Worm (Caenorhabditis elegans): ENCODE data around the gene Y41C4A.12.
A peak's percentile ranks its signal among the peaks of the same experiment; 100 is the strongest.

The Y41C4A.12 gene

ce11 chrIII:11730312-11730711, 3.8 kb upstream of the Y41C4A.12 start, which contains the start of gene Y41C4A.18:
Y41C4A.18 (plus strand) TSS chrIII:11730612.
- TF ChIP-seq zfp-3 (GFP tag; conservative IDR thresholded peaks at IDR 0.05) (no peak), aha-1 (tag) (peak; percentile 39)

- TF ChIP-seq lin-13 (GFP tag; optimal IDR thresholded peaks at IDR 0.05): no peak
- no peak for TF ChIP-seq tra-1 (GFP tag; IDR thresholded peaks at IDR 0.05)
- peak; percentile 39; the same call in 1 of the 2 replicates for TF ChIP-seq lin-1 (GFP tag; IDR thresholded peaks at IDR 0.05)
- no peak for TF ChIP-seq madf-5 (GFP tag; IDR thresholded peaks at IDR 0.05)
- TF ChIP-seq ztf-7 (tag; optimal IDR thresholded peaks at IDR 0.05): no peak
- TF ChIP-seq nhr-11 (tag; optimal IDR thresholded peaks at IDR 0.05): no peak
- TF ChIP-seq ceh-20 (GFP tag; IDR thresholded peaks at IDR 0.05): no peak
- no peak for TF ChIP-seq daf-8 (GFP tag; IDR thresholded peaks at IDR 0.05)
- TF ChIP-seq ces-1 (GFP tag; optimal IDR thresholded peaks at IDR 0.05): no peak
- no peak for TF ChIP-seq nhr-111 (GFP tag; optimal IDR thresholded peaks at IDR 0.05)
- peak; percentile 43 for TF ChIP-seq dmd-6 (GFP tag; IDR thresholded peaks at IDR 0.05)
- peak; percentile 3 for TF ChIP-seq nhr-28 (tag; optimal IDR thresholded peaks at IDR 0.05)
- TF ChIP-seq set-16 (GFP tag; IDR thresholded peaks at IDR 0.05): no peak
- TF ChIP-seq hlh-30 (tag; optimal IDR thresholded peaks at IDR 0.05; ENCODE audit: insufficient read depth): peak; percentile 68
- no peak for TF ChIP-seq egl-43 (GFP tag; IDR thresholded peaks at IDR 0.05)
- TF ChIP-seq nhr-41 (GFP tag; IDR thresholded peaks at IDR 0.05): peak; percentile 55; the same call in 1 of the 2 replicates
- peak; percentile 17 for TF ChIP-seq hlh-11 (tag; optimal IDR thresholded peaks at IDR 0.05)
- TF ChIP-seq ZK337.2 (GFP tag; IDR thresholded peaks at IDR 0.05): no peak
Observed at ce11 chrIII:11727010-11727409, 520 bp upstream of the Y41C4A.12 start.

ce11 chrIII:11721405-11721804, 5.1 kb downstream of the Y41C4A.12 start, which contains the start of gene Y41C4A.32:
Y41C4A.32 (plus strand) TSS chrIII:11721706.
- TF ChIP-seq lin-38 (GFP tag; IDR thresholded peaks at IDR 0.05) (peak; percentile 29), nhr-25 (tag; optimal IDR thresholded peaks at IDR 0.05; ENCODE audit: borderline replicate concordance, insufficient read depth) (no peak), nhr-28 (tag; optimal IDR thresholded peaks at IDR 0.05) (peak; percentile 9), arid-1 (GFP tag; conservative IDR thresholded peaks at IDR 0.05) (no peak), spr-3 (GFP tag; optimal IDR thresholded peaks at IDR 0.05) (no peak), pha-4 (GFP tag; IDR thresholded peaks at IDR 0.05) (no peak), pha-4 (tag; optimal IDR thresholded peaks at IDR 0.05) (no peak), dpl-1 (GFP tag; optimal IDR thresholded peaks at IDR 0.05) (no peak), daf-12 (tag; optimal IDR thresholded peaks at IDR 0.05) (no peak), ztf-11 (tag; optimal IDR thresholded peaks at IDR 0.05) (no peak), hmg-1.1 (GFP tag; IDR thresholded peaks at IDR 0.05) (0 out of 2 replicates have a peak, but pooled peaks have one; percentile 19), daf-16 (GFP tag; optimal IDR thresholded peaks at IDR 0.05) (no peak), daf-16 (tag; optimal IDR thresholded peaks at IDR 0.05) (no peak), hlh-30 (tag; optimal IDR thresholded peaks at IDR 0.05; ENCODE audit: insufficient read depth) (peak; percentile 43), nhr-77 (tag; optimal IDR thresholded peaks at IDR 0.05) (no peak), F10B5.3 (tag; optimal IDR thresholded peaks at IDR 0.05) (no peak), hlh-11 (tag; optimal IDR thresholded peaks at IDR 0.05) (peak; percentile 7), nhr-111 (GFP tag; optimal IDR thresholded peaks at IDR 0.05) (no peak), ZK546.5 (tag; optimal IDR thresholded peaks at IDR 0.05) (no peak)

ce11 chrIII:11719400-11719875, 7.1 kb downstream of the Y41C4A.12 start, which contains the start of the genes elb-1 and Y41C4A.11:
elb-1 (minus strand) TSS chrIII:11719450.
Y41C4A.11 (plus strand) TSS chrIII:11719860.
- TF ChIP-seq saeg-2 (GFP tag; IDR thresholded peaks at IDR 0.05): no peak
- TF ChIP-seq nhr-28 (tag; optimal IDR thresholded peaks at IDR 0.05): peak; percentile 43
- peak; percentile 97 for TF ChIP-seq lin-38 (GFP tag; IDR thresholded peaks at IDR 0.05)
- peak; percentile 29 for TF ChIP-seq nhr-6 (tag; optimal IDR thresholded peaks at IDR 0.05)
- TF ChIP-seq F37D6.2 (tag; optimal IDR thresholded peaks at IDR 0.05): no peak
- peak; percentile 34 for TF ChIP-seq lin-13 (GFP tag; optimal IDR thresholded peaks at IDR 0.05)
- TF ChIP-seq hlh-30 (tag; optimal IDR thresholded peaks at IDR 0.05; ENCODE audit: insufficient read depth): peak; percentile 69
- TF ChIP-seq mdt-29 (GFP tag; IDR thresholded peaks at IDR 0.05): no peak
- no peak for TF ChIP-seq tra-1 (GFP tag; IDR thresholded peaks at IDR 0.05)
- TF ChIP-seq pha-4 (GFP tag; IDR thresholded peaks at IDR 0.05): no peak
- peak; percentile 88 for TF ChIP-seq pha-4 (tag; optimal IDR thresholded peaks at IDR 0.05)
- 0 out of 2 replicates have a peak, but pooled peaks have one; percentile 13 for TF ChIP-seq madf-9 (GFP tag; conservative IDR thresholded peaks at IDR 0.05)
- no peak for TF ChIP-seq lim-7 (GFP tag; IDR thresholded peaks at IDR 0.05)
- TF ChIP-seq F10B5.3 (tag; optimal IDR thresholded peaks at IDR 0.05): no peak
- TF ChIP-seq nhr-102 (tag; optimal IDR thresholded peaks at IDR 0.05): peak; percentile 50
- peak; percentile 36 for TF ChIP-seq dve-1 (tag; optimal IDR thresholded peaks at IDR 0.05; ENCODE audit: insufficient read depth)
- TF ChIP-seq nhr-77 (tag; optimal IDR thresholded peaks at IDR 0.05): peak; percentile 31
- no peak for TF ChIP-seq mxl-2 (GFP tag; conservative IDR thresholded peaks at IDR 0.05)
- TF ChIP-seq dmd-9 (GFP tag; IDR thresholded peaks at IDR 0.05): no peak

Measured in whole organism, L4 larva.